Worm (Caenorhabditis elegans) whole organism, young adult: ENCODE data around the gene C17H11.1.

Source experiments
- B0019.2 ChIP-seq: fragments of 200-800 bp; sonication (Bioruptor generic); conservative IDR thresholded peaks from 2 replicates; pipeline ENCODE4 v1.3.6; 2022; ENCODE audit warnings: missing genetic modification reagents, missing genetic modification characterization, missing compliant biosample characterization
- F49E8.2 ChIP-seq: sonication (generic microtip); optimal IDR thresholded peaks from 3 replicates; lab custom pipeline; 2017; ENCODE audit warnings: missing genetic modification characterization, mild to moderate bottlenecking, missing compliant biosample characterization, antibody characterized with exemption, moderate library complexity; ENCODE audit not compliant: insufficient read depth
- ama-1 ChIP-seq, 3 experiments: fragments of 150-350 bp in 1 of 3; sonication (generic microtip) in 2 of 3; optimal IDR thresholded peaks; 2 replicates each; lab custom pipeline; 2014 to 2018; ENCODE audit warnings: missing biosample characterization in 2 of 3, missing genetic modification characterization in 2 of 3, missing genetic modification reagents in 2 of 3
- bed-1 ChIP-seq: fragments of 200-800 bp; sonication (Bioruptor generic); IDR thresholded peaks from 2 replicates; pipeline ENCODE4 v1.3.6; 2022; ENCODE audit warnings: missing genetic modification reagents, missing genetic modification characterization, missing compliant biosample characterization
- chd-7 ChIP-seq: sonication (generic microtip); optimal IDR thresholded peaks from 2 replicates; lab custom pipeline; 2016; ENCODE audit warnings: mild to moderate bottlenecking, missing genetic modification characterization, moderate library complexity, missing compliant biosample characterization
- die-1 ChIP-seq: sonication (generic microtip); optimal IDR thresholded peaks from 2 replicates; lab custom pipeline; 2016; ENCODE audit warnings: missing genotype, mild to moderate bottlenecking, missing genetic modification characterization, missing compliant biosample characterization
- fkh-3 ChIP-seq: sonication (generic microtip); optimal IDR thresholded peaks from 2 replicates; lab custom pipeline; 2016; ENCODE audit warnings: mild to moderate bottlenecking, missing genetic modification characterization, missing compliant biosample characterization
- gei-17 ChIP-seq: fragments of 200-800 bp; sonication (Bioruptor generic); optimal IDR thresholded peaks from 2 replicates; lab custom pipeline; 2018; ENCODE audit warnings: mild to moderate bottlenecking, missing genetic modification characterization, missing compliant biosample characterization
- lag-1 ChIP-seq: fragments of 200-800 bp; sonication (Bioruptor generic); IDR thresholded peaks from 2 replicates; pipeline ENCODE4 v1.3.6; 2022; ENCODE audit warnings: missing genetic modification reagents, missing genetic modification characterization, missing compliant biosample characterization
- let-607 ChIP-seq, 2 experiments: fragments of 200-800 bp in 1 of 2; sonication (Bioruptor generic) in 1 of 2; sonication (generic microtip) in 1 of 2; optimal IDR thresholded peaks; 2 replicates each; lab custom pipeline; 2016 to 2018; ENCODE audit warnings: mild to moderate bottlenecking in 2 of 2, missing compliant biosample characterization in 2 of 2, missing genetic modification characterization in 2 of 2, moderate library complexity in 2 of 2, missing genotype in 1 of 2
- rcor-1 ChIP-seq: fragments of 200-800 bp; sonication (Bioruptor generic); IDR thresholded peaks from 2 replicates; pipeline ENCODE4 v1.3.6; 2022; ENCODE audit warnings: missing genetic modification reagents, missing genetic modification characterization, missing compliant biosample characterization
- unc-62 ChIP-seq: fragments of 150-350 bp; optimal IDR thresholded peaks from 2 replicates; lab custom pipeline; 2014; ENCODE audit warnings: missing biosample characterization, missing genetic modification reagents, missing genetic modification characterization

ce11 chrX:8214424-8215115 lies 40.9 kb downstream of the C17H11.1 start, which contains the start of gene C47D2.1:
- TF ChIP-seq B0019.2 (GFP tag; lab: Robert Waterston, UW) (no peak), gei-17 (GFP tag; lab: Kevin White, UChicago) (no peak), rcor-1 (GFP tag; lab: Robert Waterston, UW) (no peak), let-607 (tag; optimal IDR thresholded peaks at IDR 0.05; lab: Kevin White, UChicago) (no peak), chd-7 (tag; lab: Kevin White, UChicago) (no peak), die-1 (tag; lab: Kevin White, UChicago) (no peak), F49E8.2 (tag; lab: Kevin White, UChicago) (no peak), lag-1 (GFP tag; lab: Robert Waterston, UW) (no peak), unc-62 (GFP tag; lab: Kevin White, UChicago) (no peak), fkh-3 (no peak), ama-1 (optimal IDR thresholded peaks at IDR 0.05; lab: Kevin White, UChicago) (no peak), ama-1 (GFP tag; optimal IDR thresholded peaks at IDR 0.05; lab: Kevin White, UChicago) (no peak), bed-1 (GFP tag; lab: Robert Waterston, UW) (no peak)
